Worm (Caenorhabditis elegans): Measurements from ENCODE around the gene hpo-26.

DNA sequence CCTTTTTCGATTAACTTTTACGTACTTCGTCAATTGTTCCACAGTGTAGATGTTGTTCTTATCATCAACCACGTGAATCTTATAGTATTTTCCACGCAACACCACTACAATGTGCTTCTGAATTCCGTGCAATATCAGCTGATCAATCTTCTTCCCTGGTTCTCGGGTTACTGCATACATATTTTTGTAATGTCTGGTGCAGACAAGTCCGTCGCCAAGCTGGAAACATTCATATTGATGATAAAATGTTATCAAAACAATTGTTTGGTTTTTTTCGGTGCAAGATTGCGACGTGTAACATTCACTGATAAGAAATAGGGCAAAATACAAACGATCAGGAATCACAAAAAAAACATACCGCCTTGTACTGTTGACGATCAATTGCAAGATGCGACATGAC, 40.4 kb downstream of the hpo-26 start:
- TF ChIP-seq T22C8.4 (GFP tag; IDR thresholded peaks at IDR 0.05), result no peak
- TF ChIP-seq cog-1 (tag; optimal IDR thresholded peaks at IDR 0.05), result no peak

Data from whole organism, midembryonic.